Worm (Caenorhabditis elegans) whole organism, mixed stage, embryonic: ENCODE measurements around the gene ugt-13.
"Not testable (repeated sequence)": the region's sequence is repeated elsewhere in the genome, so short reads cannot be mapped to it uniquely, and the experiment has no call there.

Source experiments
- ceh-43 ChIP-seq: fragments of 200-800 bp; sonication (Bioruptor generic); optimal IDR thresholded peaks from 2 replicates; lab custom pipeline; 2018; ENCODE audit warnings: mild to moderate bottlenecking, missing genetic modification characterization, moderate library complexity, missing compliant biosample characterization
- ces-1 ChIP-seq: fragments of 150-350 bp; optimal IDR thresholded peaks from 2 replicates; lab custom pipeline; 2014; ENCODE audit warnings: missing biosample characterization, missing genetic modification reagents, missing genetic modification characterization
- mep-1 ChIP-seq: fragments of 150-350 bp; optimal IDR thresholded peaks from 2 replicates; lab custom pipeline; 2017; ENCODE audit warnings: missing biosample characterization, missing genetic modification reagents, missing genetic modification characterization, inconsistent platforms
- nhr-2 ChIP-seq: fragments of 150-350 bp; optimal IDR thresholded peaks from 2 replicates; lab custom pipeline; 2014; ENCODE audit warnings: missing biosample characterization, missing genetic modification characterization
- unc-39 ChIP-seq: fragments of 150-350 bp; optimal IDR thresholded peaks from 2 replicates; lab custom pipeline; 2014; ENCODE audit warnings: missing biosample characterization, missing genetic modification characterization
- ztf-11 ChIP-seq: fragments of 150-350 bp; optimal IDR thresholded peaks from 2 replicates; lab custom pipeline; 2014; ENCODE audit warnings: missing biosample characterization, missing genetic modification characterization

ce11 chrV:4900020-4900419, 8.7 kb upstream of the ugt-13 start, which contains the start of gene ugt-10:
- TF ChIP-seq unc-39 (tag; lab: Kevin White, UChicago); ceh-43 (GFP tag; lab: Kevin White, UChicago); mep-1 (tag; lab: Kevin White, UChicago); ztf-11 (tag; lab: Kevin White, UChicago); nhr-2 (tag; lab: Kevin White, UChicago); ces-1 (GFP tag; lab: Kevin White, UChicago): not testable (repeated sequence)
